Fruit fly (Drosophila melanogaster) whole organism, pupa: Measurements from ENCODE around the gene CG32071.

Experiments
- CG17806 ChIP-seq: fragments of 200-800 bp; sonication (Bioruptor generic); optimal IDR thresholded peaks from 2 replicates; lab custom pipeline; 2018; ENCODE audit warnings: missing biosample characterization, mild to moderate bottlenecking, missing genetic modification characterization, moderate library complexity
- CG8159 ChIP-seq: fragments of 200-800 bp; sonication (Bioruptor generic); optimal IDR thresholded peaks from 3 replicates; lab custom pipeline; 2018; ENCODE audit warnings: missing biosample characterization, mild to moderate bottlenecking, missing genetic modification characterization, moderate library complexity
- CG9948 ChIP-seq: fragments of 200-800 bp; sonication (Bioruptor generic); optimal IDR thresholded peaks from 2 replicates; lab custom pipeline; 2018; ENCODE audit warnings: missing biosample characterization, mild to moderate bottlenecking, missing genetic modification characterization, moderate library complexity

DNA sequence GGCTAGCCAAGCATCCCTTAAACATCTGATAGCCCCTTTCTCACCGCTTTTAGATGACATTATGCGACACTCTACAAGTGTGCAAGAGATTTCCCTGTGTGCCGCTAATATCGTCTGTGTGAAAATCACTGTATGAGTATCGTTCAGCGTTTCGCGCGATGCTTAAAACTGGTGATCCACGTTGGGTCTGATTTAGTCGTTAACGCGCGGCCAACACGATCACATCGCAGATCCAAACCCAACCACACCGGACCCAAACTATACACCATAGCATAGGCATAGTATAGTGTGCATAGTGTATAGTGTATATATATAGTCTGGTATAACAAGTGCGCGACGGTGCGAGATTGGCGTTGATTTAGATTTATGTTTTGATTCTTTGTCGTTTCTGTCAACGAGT lies 49.8 kb downstream of the CG32071 start, which contains the start of gene CG7888:
- TF ChIP-seq CG8159 (no peak), CG9948 (tag; lab: Kevin White, UChicago) (no peak), CG17806 (tag; lab: Kevin White, UChicago) (no peak)
